Fruit fly (Drosophila melanogaster) whole organism, adult: ENCODE measurements around the gene Pomp.

ENCODE experiments used
- CG11617 ChIP-seq: fragments of 200-800 bp; sonication (Bioruptor generic); optimal IDR thresholded peaks from 2 replicates; lab custom pipeline; 2017; ENCODE audit warnings: mild to moderate bottlenecking, missing biosample characterization, missing genetic modification reagents, missing genetic modification characterization
- CG12768 ChIP-seq: fragments of 200-800 bp; sonication (Bioruptor generic); optimal IDR thresholded peaks from 2 replicates; lab custom pipeline; 2017; ENCODE audit warnings: missing biosample characterization, missing genetic modification characterization, mild to moderate bottlenecking, moderate library complexity, missing genetic modification reagents
- CG14711 ChIP-seq: fragments of 200-800 bp; sonication (Bioruptor generic); optimal IDR thresholded peaks from 2 replicates; lab custom pipeline; 2018; ENCODE audit warnings: missing biosample characterization, mild to moderate bottlenecking, missing genetic modification characterization, moderate library complexity
- CG1620 ChIP-seq: fragments of 200-800 bp; sonication (Bioruptor generic); optimal IDR thresholded peaks from 2 replicates; lab custom pipeline; 2016; ENCODE audit warnings: missing biosample characterization, missing genetic modification characterization
- CG33017 ChIP-seq: fragments of 200-800 bp; sonication (Bioruptor generic); optimal IDR thresholded peaks from 2 replicates; lab custom pipeline; 2018; ENCODE audit warnings: missing biosample characterization, mild to moderate bottlenecking, missing genetic modification characterization, moderate library complexity
- CG5204 ChIP-seq: fragments of 200-800 bp; sonication (Bioruptor generic); optimal IDR thresholded peaks from 2 replicates; lab custom pipeline; 2016; ENCODE audit warnings: missing biosample characterization, missing genetic modification characterization
- CG7045 ChIP-seq: fragments of 200-800 bp; sonication (Bioruptor generic); optimal IDR thresholded peaks from 2 replicates; lab custom pipeline; 2017; ENCODE audit warnings: missing biosample characterization, mild to moderate bottlenecking, missing genetic modification characterization
- CG7101 ChIP-seq: fragments of 200-800 bp; sonication (Bioruptor generic); optimal IDR thresholded peaks from 2 replicates; lab custom pipeline; 2018; ENCODE audit warnings: missing biosample characterization, mild to moderate bottlenecking, missing genetic modification characterization, moderate library complexity
- Clk ChIP-seq: fragments of 200-800 bp; sonication (Bioruptor generic); optimal IDR thresholded peaks from 2 replicates; lab custom pipeline; 2017; ENCODE audit warnings: missing biosample characterization, missing genetic modification characterization
- Crg-1 ChIP-seq: fragments of 200-800 bp; sonication (Bioruptor generic); optimal IDR thresholded peaks from 2 replicates; lab custom pipeline; 2016; ENCODE audit warnings: missing biosample characterization, missing genetic modification characterization
- Hr96 ChIP-seq: fragments of 200-800 bp; sonication (Bioruptor generic); optimal IDR thresholded peaks from 2 replicates; lab custom pipeline; 2016; ENCODE audit warnings: missing biosample characterization, missing genetic modification characterization
- Mnt ChIP-seq: fragments of 200-800 bp; sonication (Bioruptor generic); optimal IDR thresholded peaks from 2 replicates; lab custom pipeline; 2016; ENCODE audit warnings: missing biosample characterization, mild to moderate bottlenecking, missing genetic modification characterization
- bab1 ChIP-seq: fragments of 200-800 bp; sonication (Bioruptor generic); optimal IDR thresholded peaks from 3 replicates; lab custom pipeline; 2019; ENCODE audit warnings: missing biosample characterization, mild to moderate bottlenecking, missing genetic modification characterization, moderate library complexity
- cic ChIP-seq: fragments of 200-800 bp; sonication (Bioruptor generic); optimal IDR thresholded peaks from 2 replicates; lab custom pipeline; 2017; ENCODE audit warnings: missing biosample characterization, mild to moderate bottlenecking, missing genetic modification characterization, moderate library complexity
- cnc ChIP-seq, 2 experiments: fragments of >200 bp; optimal IDR thresholded peaks; 2 replicates each; lab custom pipeline; 2017
- kay ChIP-seq: fragments of 200-800 bp; sonication (Bioruptor generic); peaks from one replicate; lab custom pipeline; 2016; ENCODE audit warnings: missing biosample characterization, missing genetic modification characterization, borderline replicate concordance
- ovo ChIP-seq: fragments of 200-800 bp; sonication (Bioruptor generic); optimal IDR thresholded peaks from 2 replicates; lab custom pipeline; 2016; ENCODE audit warnings: missing biosample characterization, missing genetic modification characterization
- pad ChIP-seq: fragments of 200-800 bp; sonication (Bioruptor generic); optimal IDR thresholded peaks from 3 replicates; lab custom pipeline; 2017; ENCODE audit warnings: missing biosample characterization, missing genetic modification characterization, mild to moderate bottlenecking, moderate library complexity, missing genetic modification reagents
- tj ChIP-seq: fragments of 200-800 bp; sonication (Bioruptor generic); optimal IDR thresholded peaks from 3 replicates; lab custom pipeline; 2017; ENCODE audit warnings: missing biosample characterization, mild to moderate bottlenecking, missing genetic modification characterization, moderate library complexity
- toe ChIP-seq: fragments of 200-800 bp; sonication (Bioruptor generic); optimal IDR thresholded peaks from 2 replicates; lab custom pipeline; 2016; ENCODE audit warnings: missing biosample characterization, missing genetic modification characterization

Pomp gene

DNA sequence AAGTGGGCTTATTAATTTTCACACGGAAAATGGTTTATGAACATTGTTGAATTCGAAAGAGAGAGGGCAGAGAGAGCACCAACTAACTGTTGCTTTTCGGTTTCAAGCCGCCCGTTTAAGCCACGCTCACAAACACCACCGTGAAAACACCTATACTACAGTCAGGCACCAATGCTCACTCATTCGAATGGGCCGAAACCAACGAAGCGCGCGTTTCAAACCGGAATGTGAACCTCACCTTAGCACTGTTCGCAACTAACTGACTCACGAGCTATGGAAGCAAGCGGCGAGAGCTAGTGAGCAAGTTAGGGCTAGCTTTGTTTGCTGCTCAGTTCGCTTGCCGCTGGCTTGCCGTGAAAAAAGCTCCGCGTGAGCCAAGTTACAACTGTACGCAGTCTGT, 6.4 kb downstream of the Pomp start:
- no peak for TF ChIP-seq CG5204 (GFP tag; lab: Kevin White, UChicago)
- TF ChIP-seq kay (GFP tag; lab: Kevin White, UChicago) = peak; percentile 93
- TF ChIP-seq CG1620 = no peak
- TF ChIP-seq tj (GFP tag; lab: Kevin White, UChicago) = peak; percentile 13
- TF ChIP-seq CG7101 (tag; lab: Kevin White, UChicago) = peak; percentile 51
- peak; percentile 67 for TF ChIP-seq cic (GFP tag; lab: Kevin White, UChicago)
- TF ChIP-seq ovo (GFP tag; lab: Kevin White, UChicago) = peak; percentile 33
- TF ChIP-seq Mnt (GFP tag; lab: Kevin White, UChicago) = peak; percentile 77
- TF ChIP-seq Hr96 (GFP tag; lab: Kevin White, UChicago) = peak; percentile 6
- TF ChIP-seq bab1 = peak; percentile 79
- no peak for TF ChIP-seq Crg-1
- TF ChIP-seq Clk (GFP tag; lab: Kevin White, UChicago) = no peak
- TF ChIP-seq toe (GFP tag; lab: Kevin White, UChicago) = no peak
- peak; percentile 70 for TF ChIP-seq CG12768 (GFP tag; lab: Kevin White, UChicago)
- peak; percentile 9 for TF ChIP-seq pad (GFP tag; lab: Kevin White, UChicago)
- TF ChIP-seq CG14711 (tag; lab: Kevin White, UChicago) = peak; percentile 19
- TF ChIP-seq CG7045 = no peak
- peak; percentile 63 for TF ChIP-seq CG33017
- TF ChIP-seq CG11617 = no peak
- TF ChIP-seq cnc (optimal IDR thresholded peaks at IDR 0.05; lab: Kevin White, UChicago) = no peak

DNA sequence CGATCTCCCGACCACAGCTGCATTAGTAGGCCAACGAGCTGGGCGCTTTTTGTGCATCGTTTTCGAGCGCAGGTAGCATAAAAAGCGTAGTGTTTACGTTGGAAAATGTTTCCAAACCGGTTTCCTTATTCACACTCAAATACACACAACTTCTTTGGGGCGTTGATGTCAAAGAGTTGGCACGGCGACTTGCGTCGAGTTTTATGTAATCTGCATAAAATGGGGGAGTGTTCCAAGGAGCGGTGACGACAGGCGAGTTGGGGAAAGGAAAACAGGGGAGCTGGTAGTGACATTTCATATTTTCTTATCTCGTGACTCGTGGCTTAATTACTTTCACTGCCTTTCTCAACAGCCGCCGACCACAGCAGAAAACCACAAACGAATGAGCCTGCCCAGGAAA, 7.2 kb downstream of the Pomp start:
- no peak for TF ChIP-seq kay (GFP tag; lab: Kevin White, UChicago)
- TF ChIP-seq CG14711 (tag; lab: Kevin White, UChicago) = no peak
- no peak for TF ChIP-seq CG7045
- no peak for TF ChIP-seq Clk (GFP tag; lab: Kevin White, UChicago)

DNA sequence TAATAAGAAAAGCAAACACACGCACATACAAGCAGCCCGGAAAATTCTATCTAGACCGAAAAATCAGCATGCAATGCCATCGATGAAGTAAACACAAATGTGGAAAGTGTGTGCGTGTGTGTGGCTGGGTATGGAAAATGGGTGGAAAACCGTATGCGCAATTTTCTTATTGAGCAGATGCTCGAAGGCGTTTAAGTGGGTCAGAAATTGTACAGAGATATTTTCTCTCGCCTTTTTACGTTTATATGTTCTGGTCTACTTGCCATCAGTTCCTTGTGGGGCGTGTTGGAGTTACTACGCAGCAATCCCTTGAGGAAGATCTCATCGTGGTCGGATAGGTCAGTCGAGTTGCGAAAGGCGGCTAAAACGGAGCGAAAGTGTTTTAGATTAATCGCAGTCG, 8.3 kb downstream of the Pomp start:
- no peak for TF ChIP-seq Mnt (GFP tag; lab: Kevin White, UChicago)

DNA sequence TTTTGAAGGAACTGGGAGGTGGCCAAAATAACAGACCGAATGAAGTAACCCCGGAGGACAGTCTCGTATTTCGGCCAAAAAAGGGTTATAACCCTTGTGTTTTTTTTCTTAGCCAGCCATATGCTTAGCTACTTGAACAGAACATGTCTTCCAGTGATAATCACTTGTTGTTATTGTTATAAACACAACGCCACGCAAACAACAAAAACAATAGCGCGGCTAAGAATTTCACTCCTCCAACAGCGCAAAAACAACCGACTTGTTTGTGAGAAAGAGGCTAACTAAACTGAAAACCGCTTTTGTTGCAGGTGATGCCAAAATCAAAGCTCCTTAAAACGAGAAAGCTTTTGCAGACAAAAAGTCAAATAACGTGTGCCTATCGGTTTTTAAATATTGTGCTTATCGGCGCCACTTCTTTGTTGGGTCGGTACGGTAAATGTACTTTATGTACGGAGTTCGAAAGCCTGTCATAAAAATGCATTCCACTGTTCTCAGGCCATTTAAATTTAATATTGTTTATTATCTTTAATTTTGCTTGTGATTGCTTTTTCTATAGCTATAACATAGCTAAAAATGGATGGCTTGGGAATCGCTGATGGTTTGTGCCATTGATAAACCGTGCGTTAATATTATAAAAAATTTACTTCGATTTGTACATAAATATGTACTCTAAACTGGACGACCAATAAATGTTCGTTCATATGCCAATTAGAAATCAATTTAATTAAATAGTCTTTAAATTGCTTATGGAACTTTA, 9.5 kb downstream of the Pomp start, which contains the start of gene vari:
TSS of gene vari (minus strand) at position 285 of the 757 bp plus-strand sequence.
- TF ChIP-seq CG14711 (tag; lab: Kevin White, UChicago) (no peak), toe (GFP tag; lab: Kevin White, UChicago) (peak; percentile 3), pad (GFP tag; lab: Kevin White, UChicago) (no peak), tj (GFP tag; lab: Kevin White, UChicago) (peak; percentile 21)

DNA sequence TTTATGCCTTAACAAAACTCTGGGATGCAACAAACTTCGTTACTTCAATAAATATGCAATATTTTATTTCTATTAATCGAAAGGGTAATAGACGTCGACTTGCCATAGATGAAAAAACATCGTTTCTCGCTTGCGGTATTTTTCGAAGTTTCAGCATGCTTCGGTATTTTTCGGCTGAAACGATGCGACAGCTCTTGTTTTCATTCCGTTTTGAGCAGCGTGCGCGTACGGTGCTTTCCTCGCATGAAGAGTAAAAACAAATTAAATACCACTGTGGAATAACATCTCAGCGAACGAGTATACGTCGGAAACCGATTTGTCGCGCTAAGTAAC, 10.0 kb downstream of the Pomp start, which contains the start of gene CG9328:
TSS of gene CG9328 (plus strand) at position 201 of the 333 bp plus-strand sequence.
- TF ChIP-seq bab1 = peak; percentile 62
- TF ChIP-seq CG1620 = no peak
- TF ChIP-seq Hr96 (GFP tag; lab: Kevin White, UChicago) = peak; percentile 33
- peak; percentile 2 for TF ChIP-seq ovo (GFP tag; lab: Kevin White, UChicago)
- peak; percentile 47 for TF ChIP-seq Mnt (GFP tag; lab: Kevin White, UChicago)
- TF ChIP-seq toe (GFP tag; lab: Kevin White, UChicago) = no peak
- TF ChIP-seq CG11617 = no peak
- TF ChIP-seq kay (GFP tag; lab: Kevin White, UChicago) = no peak
- TF ChIP-seq pad (GFP tag; lab: Kevin White, UChicago) = no peak
- TF ChIP-seq cic (GFP tag; lab: Kevin White, UChicago) = no peak
- TF ChIP-seq cnc (optimal IDR thresholded peaks at IDR 0.05; lab: Kevin White, UChicago) = no peak
- peak; percentile 31 for TF ChIP-seq CG14711 (tag; lab: Kevin White, UChicago)
- TF ChIP-seq CG5204 (GFP tag; lab: Kevin White, UChicago) = no peak
- TF ChIP-seq tj (GFP tag; lab: Kevin White, UChicago) = peak; percentile 12
- no peak for TF ChIP-seq CG12768 (GFP tag; lab: Kevin White, UChicago)
- peak; percentile 4 for TF ChIP-seq CG33017
- TF ChIP-seq CG7101 (tag; lab: Kevin White, UChicago) = peak; percentile 47
- TF ChIP-seq Clk (GFP tag; lab: Kevin White, UChicago) = no peak

DNA sequence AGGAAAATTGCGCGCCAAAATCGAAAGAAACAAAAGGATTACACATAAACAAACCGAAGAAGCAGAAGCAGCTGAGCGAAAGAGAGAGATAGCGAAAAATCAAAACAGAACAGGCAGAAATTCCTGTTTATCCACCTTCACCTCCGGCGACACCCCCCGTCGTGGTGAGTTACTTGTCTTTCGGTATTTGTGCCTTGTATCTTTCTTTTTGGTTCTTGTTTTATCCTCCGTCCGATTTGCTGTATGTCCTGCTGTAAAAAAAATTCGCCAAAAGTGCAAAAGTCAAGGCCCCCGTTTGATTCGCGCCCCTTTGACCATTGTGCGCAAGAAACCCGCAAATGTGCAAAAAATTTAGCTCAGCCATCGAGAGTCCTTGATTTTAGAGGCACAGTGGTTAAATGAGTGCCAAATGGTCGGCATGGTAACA, 10.9 kb downstream of the Pomp start:
- peak; percentile 73 for TF ChIP-seq pad (GFP tag; lab: Kevin White, UChicago)
- no peak for TF ChIP-seq toe (GFP tag; lab: Kevin White, UChicago)
